Worm (Caenorhabditis elegans): ENCODE results near the gene T26A5.6.

ce11 chrIII:6453665-6454064 is 3.2 kb upstream of the T26A5.6 start:
- TF ChIP-seq fkh-10 (GFP tag; optimal IDR thresholded peaks at IDR 0.05) (peak; percentile 18), mab-9 (GFP tag; IDR thresholded peaks at IDR 0.05) (no peak)

All from whole organism, L1 larva.